Fruit fly (Drosophila melanogaster) whole organism, wandering third instar larva: ENCODE measurements around the gene bbg.
A peak's percentile ranks its signal among the peaks of the same experiment; 100 is the strongest.

Experiments used
- Abd-B ChIP-seq: fragments of >200 bp; optimal IDR thresholded peaks from 2 replicates; lab custom pipeline; 2017; ENCODE audit warnings: missing biosample characterization, missing genetic modification characterization
- CG32264 ChIP-seq: fragments of 200-800 bp; sonication (Bioruptor generic); optimal IDR thresholded peaks from 2 replicates; lab custom pipeline; 2016; ENCODE audit warnings: missing biosample characterization, missing genetic modification characterization
- CG9705 ChIP-seq: fragments of 200-800 bp; sonication (Bioruptor generic); optimal IDR thresholded peaks from 2 replicates; lab custom pipeline; 2018; ENCODE audit warnings: missing biosample characterization, mild to moderate bottlenecking, missing genetic modification characterization
- CrebA ChIP-seq: fragments of 200-800 bp; sonication (Bioruptor generic); optimal IDR thresholded peaks from 2 replicates; lab custom pipeline; 2016; ENCODE audit warnings: missing biosample characterization, mild to moderate bottlenecking, missing genetic modification characterization, borderline replicate concordance
- Dfd ChIP-seq: fragments of >200 bp; optimal IDR thresholded peaks from 2 replicates; lab custom pipeline; 2017; ENCODE audit warnings: missing biosample characterization, missing genetic modification characterization
- Dif ChIP-seq: fragments of 200-275, 200-300 bp; sonication (Bioruptor generic); optimal IDR thresholded peaks from 2 replicates; lab custom pipeline; 2018; ENCODE audit warnings: missing biosample characterization, missing genetic modification characterization; ENCODE audit not compliant: partially characterized antibody
- GATAd ChIP-seq: sonication (Bioruptor generic); optimal IDR thresholded peaks from 2 replicates; lab custom pipeline; 2016; ENCODE audit warnings: missing biosample characterization, missing genetic modification characterization
- HLH106 ChIP-seq: fragments of 200-800 bp; optimal IDR thresholded peaks from 3 replicates; lab custom pipeline; 2019; ENCODE audit warnings: missing biosample characterization, mild to moderate bottlenecking, missing genetic modification characterization, moderate library complexity
- Hnf4 ChIP-seq: fragments of 200-800 bp; sonication (Bioruptor generic); optimal IDR thresholded peaks from 2 replicates; lab custom pipeline; 2016; ENCODE audit warnings: missing biosample characterization, mild to moderate bottlenecking, missing genetic modification characterization
- Hr78 ChIP-seq: fragments of >200 bp; optimal IDR thresholded peaks from 2 replicates; lab custom pipeline; 2017; ENCODE audit warnings: missing biosample characterization, missing genetic modification characterization
- Hr83 ChIP-seq: fragments of 200-300 bp; sonication (Bioruptor generic); optimal IDR thresholded peaks from 2 replicates; lab custom pipeline; 2016; ENCODE audit warnings: missing biosample characterization, mild to moderate bottlenecking, missing genetic modification characterization, moderate library complexity; ENCODE audit not compliant: poor library complexity, severe bottlenecking
- Jra ChIP-seq: sonication (Bioruptor generic); optimal IDR thresholded peaks from 2 replicates; lab custom pipeline; 2016; ENCODE audit warnings: missing biosample characterization, missing genetic modification characterization
- Mio ChIP-seq: sonication (Bioruptor generic); optimal IDR thresholded peaks from 2 replicates; lab custom pipeline; 2016; ENCODE audit warnings: missing biosample characterization, missing genetic modification characterization
- Myc ChIP-seq: fragments of >200 bp; optimal IDR thresholded peaks from 2 replicates; lab custom pipeline; 2017
- N ChIP-seq: fragments of >200 bp; optimal IDR thresholded peaks from 2 replicates; lab custom pipeline; 2018; ENCODE audit warnings: missing biosample characterization, missing external identifiers, missing genetic modification characterization
- OdsH ChIP-seq: fragments of 200-800 bp; sonication (Bioruptor generic); optimal IDR thresholded peaks from 2 replicates; lab custom pipeline; 2016; ENCODE audit warnings: missing biosample characterization, mild to moderate bottlenecking, missing genetic modification characterization
- Rel ChIP-seq, 2 experiments: fragments of 200-800 bp; sonication (Bioruptor generic) in 1 of 2; optimal IDR thresholded peaks; 2 replicates in 1 of 2; 3 replicates in 1 of 2; lab custom pipeline; 2016 to 2019; ENCODE audit warnings: mild to moderate bottlenecking in 2 of 2, missing biosample characterization in 2 of 2, missing genetic modification characterization in 2 of 2, moderate library complexity in 1 of 2
- Sp1 ChIP-seq: fragments of 200-800 bp; sonication (Bioruptor generic); optimal IDR thresholded peaks from 3 replicates; lab custom pipeline; 2019; ENCODE audit warnings: missing biosample characterization, mild to moderate bottlenecking, missing genetic modification characterization, moderate library complexity
- Vsx2 ChIP-seq: fragments of 200-300, 225-300 bp; sonication (Bioruptor generic); optimal IDR thresholded peaks from 2 replicates; lab custom pipeline; 2018; ENCODE audit warnings: missing biosample characterization, missing genetic modification characterization; ENCODE audit not compliant: partially characterized antibody
- br ChIP-seq: fragments of 200-800 bp; sonication (Bioruptor generic); optimal IDR thresholded peaks from 2 replicates; lab custom pipeline; 2016; ENCODE audit warnings: missing biosample characterization, missing genetic modification characterization
- brk ChIP-seq: fragments of 200-800 bp; sonication (Bioruptor generic); optimal IDR thresholded peaks from 2 replicates; lab custom pipeline; 2016; ENCODE audit warnings: missing biosample characterization, mild to moderate bottlenecking, missing genetic modification characterization
- dl ChIP-seq, 2 experiments: fragments of 175-275, 200-275 bp in 1 of 2; fragments of 200-275 bp in 1 of 2; sonication (Bioruptor generic); optimal IDR thresholded peaks; lab custom pipeline; 2018; ENCODE audit warnings: mild to moderate bottlenecking in 2 of 2, missing biosample characterization in 2 of 2, missing genetic modification characterization in 2 of 2, moderate library complexity in 2 of 2; ENCODE audit not compliant: partially characterized antibody in 2 of 2, insufficient read depth in 1 of 2
- dmrt93B ChIP-seq: fragments of 200-800 bp; sonication (Bioruptor generic); optimal IDR thresholded peaks from 2 replicates; lab custom pipeline; 2018; ENCODE audit warnings: missing biosample characterization, mild to moderate bottlenecking, missing genetic modification characterization
- dsf ChIP-seq: sonication (Bioruptor generic); optimal IDR thresholded peaks from 2 replicates; lab custom pipeline; 2016; ENCODE audit warnings: missing biosample characterization, missing genetic modification characterization, borderline replicate concordance
- ey ChIP-seq: fragments of 200-800 bp; sonication (Bioruptor generic); optimal IDR thresholded peaks from 2 replicates; lab custom pipeline; 2016; ENCODE audit warnings: missing biosample characterization, missing genetic modification characterization
- foxo ChIP-seq, 2 experiments: fragments of 200-800 bp; sonication (Bioruptor generic); optimal IDR thresholded peaks; 2 replicates in 1 of 2; 3 replicates in 1 of 2; lab custom pipeline; 2016 to 2017; ENCODE audit warnings: missing biosample characterization in 2 of 2, missing genetic modification characterization in 2 of 2
- fru ChIP-seq: fragments of 200-800 bp; sonication (Bioruptor generic); optimal IDR thresholded peaks from 3 replicates; lab custom pipeline; 2016; ENCODE audit warnings: missing biosample characterization, mild to moderate bottlenecking, missing genetic modification characterization
- h ChIP-seq: fragments of 200-800 bp; sonication (Bioruptor generic); optimal IDR thresholded peaks from 3 replicates; lab custom pipeline; 2016; ENCODE audit warnings: missing biosample characterization, mild to moderate bottlenecking, missing genetic modification characterization
- jim ChIP-seq: fragments of 175-275, 200-325 bp; sonication (Bioruptor generic); optimal IDR thresholded peaks from 2 replicates; lab custom pipeline; 2016; ENCODE audit warnings: missing biosample characterization, mild to moderate bottlenecking, missing genetic modification characterization
- lola ChIP-seq: fragments of >200 bp; optimal IDR thresholded peaks from 2 replicates; lab custom pipeline; 2017; ENCODE audit warnings: missing biosample characterization, missing genetic modification characterization
- pan ChIP-seq: fragments of >200 bp; optimal IDR thresholded peaks from 2 replicates; lab custom pipeline; 2017
- psq ChIP-seq: fragments of 200-800 bp; sonication (Bioruptor generic); optimal IDR thresholded peaks from 3 replicates; lab custom pipeline; 2017; ENCODE audit warnings: missing biosample characterization, mild to moderate bottlenecking, missing genetic modification characterization, moderate library complexity
- rgr ChIP-seq: fragments of 200-800 bp; sonication (Bioruptor generic); optimal IDR thresholded peaks from 3 replicates; lab custom pipeline; 2016; ENCODE audit warnings: missing biosample characterization, mild to moderate bottlenecking, missing genetic modification characterization
- sage ChIP-seq: fragments of 200-800 bp; sonication (Bioruptor generic); optimal IDR thresholded peaks from 2 replicates; lab custom pipeline; 2016; ENCODE audit warnings: missing biosample characterization, mild to moderate bottlenecking, missing genetic modification characterization
- sv ChIP-seq: fragments of 200-800 bp; sonication (Bioruptor generic); optimal IDR thresholded peaks from 3 replicates; lab custom pipeline; 2016; ENCODE audit warnings: missing biosample characterization, missing genetic modification characterization
- tai ChIP-seq: sonication (Bioruptor generic); optimal IDR thresholded peaks from 2 replicates; lab custom pipeline; 2016; ENCODE audit warnings: missing biosample characterization, missing genetic modification characterization
- usp ChIP-seq: fragments of >200 bp; optimal IDR thresholded peaks from 2 replicates; lab custom pipeline; 2017; ENCODE audit warnings: missing biosample characterization, missing genetic modification characterization
- woc ChIP-seq: sonication (Bioruptor generic); optimal IDR thresholded peaks from 2 replicates; lab custom pipeline; 2016; ENCODE audit warnings: missing biosample characterization, mild to moderate bottlenecking, missing genetic modification characterization

bbg gene

dm6 chr3L:14369607-14370006 is 166.5 kb downstream of the bbg start, which contains the start of gene CG13481:
Gene CG13481 (minus strand): TSS chr3L:14369707.
- TF ChIP-seq Hr83 (no peak), dsf (GFP tag; lab: Kevin White, UChicago) (no peak), psq (GFP tag; lab: Kevin White, UChicago) (no peak), Dif (GFP tag; lab: Kevin White, UChicago) (no peak), usp (no peak), Abd-B (no peak), Vsx2 (no peak), Rel (GFP tag; optimal IDR thresholded peaks at IDR 0.05; lab: Kevin White, UChicago) (no peak), Rel (tag; optimal IDR thresholded peaks at IDR 0.05; lab: Kevin White, UChicago) (no peak), CG9705 (GFP tag; lab: Kevin White, UChicago) (no peak), dl (GFP tag; optimal IDR thresholded peaks at IDR 0.05; lab: Kevin White, UChicago; ENCODE audit: insufficient read depth in 1 of 2, partially characterized antibody in 2 of 2) (no peak), sage (GFP tag; lab: Kevin White, UChicago) (no peak), CG32264 (no peak), brk (GFP tag; lab: Kevin White, UChicago) (no peak)
- TF ChIP-seq, all 38 proteins: peak for 0

dm6 chr3L:14366124-14366523 is 170.0 kb downstream of the bbg start:
- TF ChIP-seq tai (GFP tag; lab: Kevin White, UChicago) (no peak), fru (GFP tag; lab: Kevin White, UChicago) (no peak), dmrt93B (GFP tag; lab: Kevin White, UChicago) (peak; percentile 36), Hr83 (no peak), HLH106 (tag; lab: Kevin White, UChicago) (no peak), N (GFP tag; lab: Kevin White, UChicago) (no peak), woc (no peak), pan (lab: Kevin White, UChicago) (no peak), Myc (lab: Kevin White, UChicago) (no peak), Dfd (GFP tag; lab: Kevin White, UChicago) (no peak), br (GFP tag; lab: Kevin White, UChicago) (peak; percentile 3), sv (no peak), Jra (GFP tag; lab: Kevin White, UChicago) (no peak), dsf (GFP tag; lab: Kevin White, UChicago) (no peak), GATAd (GFP tag; lab: Kevin White, UChicago) (no peak), Mio (GFP tag; lab: Kevin White, UChicago) (no peak), Abd-B (no peak), CG9705 (GFP tag; lab: Kevin White, UChicago) (no peak), ey (GFP tag; lab: Kevin White, UChicago) (no peak), Rel (GFP tag; optimal IDR thresholded peaks at IDR 0.05; lab: Kevin White, UChicago) (no peak), Rel (tag; optimal IDR thresholded peaks at IDR 0.05; lab: Kevin White, UChicago) (no peak), rgr (GFP tag; lab: Kevin White, UChicago) (peak; percentile 55), lola (no peak), Hnf4 (GFP tag; lab: Kevin White, UChicago) (peak; percentile 3), Hr78 (GFP tag; lab: Kevin White, UChicago) (no peak), Vsx2 (no peak), usp (no peak), sage (GFP tag; lab: Kevin White, UChicago) (no peak), Sp1 (peak; percentile 30), brk (GFP tag; lab: Kevin White, UChicago) (peak; percentile 6), CG32264 (no peak), CrebA (GFP tag; lab: Kevin White, UChicago) (no peak), Dif (GFP tag; lab: Kevin White, UChicago) (no peak), foxo (GFP tag; optimal IDR thresholded peaks at IDR 0.05; lab: Kevin White, UChicago) (peak in 1 of 2 experiments; percentile 1), OdsH (GFP tag; lab: Kevin White, UChicago) (peak; percentile 12), dl (GFP tag; optimal IDR thresholded peaks at IDR 0.05; lab: Kevin White, UChicago; ENCODE audit: insufficient read depth in 1 of 2, partially characterized antibody in 2 of 2) (no peak), jim (GFP tag; lab: Kevin White, UChicago) (no peak), psq (GFP tag; lab: Kevin White, UChicago) (no peak), h (peak; percentile 36)
- TF ChIP-seq, all 38 proteins: peak for 9
